Worm (Caenorhabditis elegans): ENCODE measurements around the gene Y17G7B.20.

DNA sequence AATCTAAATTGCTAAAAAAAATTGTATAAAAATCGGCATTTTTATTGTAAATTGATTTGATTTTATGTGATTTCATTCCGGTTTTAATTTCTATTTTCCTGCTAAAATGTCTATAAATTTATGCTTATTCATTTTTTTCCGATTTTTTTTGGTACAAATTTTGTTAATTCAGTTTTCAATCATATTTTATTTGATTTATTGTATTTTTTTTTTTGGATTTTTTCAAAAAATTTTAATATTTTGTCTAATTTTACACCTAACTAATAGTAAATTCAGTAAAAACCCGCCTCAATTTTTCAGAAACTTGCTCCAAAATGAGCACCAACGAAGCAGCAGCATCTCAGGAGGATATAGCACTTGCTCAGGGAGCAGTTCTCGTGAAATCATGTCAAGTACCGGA is 13.1 kb upstream of the Y17G7B.20 start, which contains the start of gene dhps-1:
- TF ChIP-seq ZK546.5 (tag; optimal IDR thresholded peaks at IDR 0.05) (no peak), R02D3.7 (tag; optimal IDR thresholded peaks at IDR 0.05) (no peak), C34F6.9 (tag; optimal IDR thresholded peaks at IDR 0.05) (no peak), unc-39 (tag; optimal IDR thresholded peaks at IDR 0.05) (no peak), lin-39 (tag; optimal IDR thresholded peaks at IDR 0.05) (no peak), mdl-1 (tag; optimal IDR thresholded peaks at IDR 0.05) (no peak), nhr-23 (tag; optimal IDR thresholded peaks at IDR 0.05) (no peak), nhr-12 (tag; optimal IDR thresholded peaks at IDR 0.05) (no peak)

Measured in whole organism, L2 larva.